Worm (Caenorhabditis elegans) whole organism, L4 larva: ENCODE results near the gene F37H8.6.

Source experiments
- aha-1 ChIP-seq: fragments of 150-350 bp; peaks from one replicate; lab custom pipeline; 2014; ENCODE audit warnings: missing biosample characterization, missing genetic modification characterization
- ama-1 ChIP-seq: fragments of 150-350 bp; optimal IDR thresholded peaks from 2 replicates; lab custom pipeline; 2014; ENCODE audit warnings: inconsistent platforms, mixed read lengths
- daf-12 ChIP-seq: fragments of 150-350 bp; optimal IDR thresholded peaks from 2 replicates; lab custom pipeline; 2014; ENCODE audit warnings: missing biosample characterization, missing genetic modification reagents, missing genetic modification characterization
- daf-16 ChIP-seq, 3 experiments: sonication (generic microtip); optimal IDR thresholded peaks; 2 replicates each; lab custom pipeline; 2016 to 2017; ENCODE audit warnings: missing genetic modification characterization in 3 of 3, missing genetic modification reagents in 3 of 3, mild to moderate bottlenecking in 2 of 3, missing compliant biosample characterization in 2 of 3, missing biosample characterization in 1 of 3, moderate library complexity in 1 of 3
- fos-1 ChIP-seq: fragments of 150-350 bp; optimal IDR thresholded peaks from 2 replicates; lab custom pipeline; 2014; ENCODE audit warnings: missing biosample characterization, missing genetic modification characterization
- spr-3 ChIP-seq: fragments of 200-800 bp; sonication (Bioruptor generic); optimal IDR thresholded peaks from 2 replicates; lab custom pipeline; 2018; ENCODE audit warnings: mild to moderate bottlenecking, missing genetic modification characterization, missing compliant biosample characterization

ce11 chrII:11193523-11193922 is 16.2 kb upstream of the F37H8.6 start:
- TF ChIP-seq ama-1 (lab: Kevin White, UChicago) (no peak), fos-1 (tag; lab: Kevin White, UChicago) (no peak), daf-16 (GFP tag; optimal IDR thresholded peaks at IDR 0.05; lab: Kevin White, UChicago) (no peak), daf-16 (tag; optimal IDR thresholded peaks at IDR 0.05; lab: Kevin White, UChicago) (no peak), daf-12 (no peak), aha-1 (tag; lab: Kevin White, UChicago) (no peak), spr-3 (GFP tag; lab: Kevin White, UChicago) (no peak)
